Worm (Caenorhabditis elegans) whole organism, L4 larva: Measurements from ENCODE around the gene Y39B6A.69.

Source experiments
- Y5F2A.4 ChIP-seq: fragments of 200-800 bp; sonication (Bioruptor generic); optimal IDR thresholded peaks from 2 replicates; lab custom pipeline; 2018; ENCODE audit warnings: mild to moderate bottlenecking, missing genetic modification characterization, missing compliant biosample characterization
- aly-2 ChIP-seq: sonication (generic microtip); optimal IDR thresholded peaks from 2 replicates; lab custom pipeline; 2018; ENCODE audit warnings: missing biosample characterization, missing genetic modification characterization
- egl-27 ChIP-seq: sonication (generic microtip); optimal IDR thresholded peaks from 3 replicates; lab custom pipeline; 2017; ENCODE audit warnings: missing biosample characterization, missing genetic modification reagents, missing genetic modification characterization
- nhr-11 ChIP-seq: fragments of 150-350 bp; optimal IDR thresholded peaks from 2 replicates; lab custom pipeline; 2014; ENCODE audit warnings: missing biosample characterization, missing genetic modification characterization
- rbr-2 ChIP-seq: sonication (generic microtip); optimal IDR thresholded peaks from 2 replicates; lab custom pipeline; 2016; ENCODE audit warnings: missing genotype, missing genetic modification characterization, missing compliant biosample characterization
- unc-62 ChIP-seq, 3 experiments: fragments of 150-350 bp in 1 of 3; sonication (generic microtip); optimal IDR thresholded peaks in 2 of 3; peaks in 1 of 3; 1 replicate in 1 of 3; 2 replicates in 2 of 3; lab custom pipeline; 2014 to 2017; ENCODE audit warnings: missing biosample characterization in 3 of 3, missing genetic modification characterization in 3 of 3, missing genetic modification reagents in 3 of 3, missing genotype in 1 of 3
- ztf-11 ChIP-seq: fragments of 150-350 bp; optimal IDR thresholded peaks from 2 replicates; lab custom pipeline; 2014; ENCODE audit warnings: missing biosample characterization, missing genetic modification characterization

DNA sequence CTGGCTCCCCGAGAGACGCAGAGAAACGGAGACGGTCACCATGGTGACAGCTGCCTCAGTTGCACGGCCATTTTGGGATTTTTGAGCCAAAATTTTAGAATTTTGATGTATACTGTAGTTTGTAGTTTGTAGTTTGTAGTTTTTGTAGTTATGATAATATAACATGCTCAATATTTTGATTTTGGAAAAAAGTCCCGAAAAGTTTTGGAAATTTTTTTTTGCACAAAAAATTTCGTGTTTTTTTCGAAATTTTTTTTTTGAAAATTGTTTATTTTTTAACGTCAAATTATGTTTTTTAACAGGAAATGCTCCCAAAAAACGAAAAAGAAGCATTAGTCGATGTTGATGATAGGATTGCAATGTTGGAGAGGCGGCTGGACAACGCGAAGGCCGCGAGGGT lies 25.0 kb downstream of the Y39B6A.69 start, which contains the start of gene dyf-17:
- no peak for TF ChIP-seq unc-62 (GFP tag; optimal IDR thresholded peaks at IDR 0.05 in 1 of 2; lab: Kevin White, UChicago)
- no peak for TF ChIP-seq unc-62 (tag; optimal IDR thresholded peaks at IDR 0.05; lab: Kevin White, UChicago)
- no peak for TF ChIP-seq aly-2 (tag; lab: Kevin White, UChicago)
- no peak for TF ChIP-seq nhr-11
- no peak for TF ChIP-seq egl-27 (tag; lab: Kevin White, UChicago)
- TF ChIP-seq ztf-11 = no peak
- TF ChIP-seq rbr-2 (tag; lab: Kevin White, UChicago) = no peak
- TF ChIP-seq Y5F2A.4 = no peak
